Fruit fly (Drosophila melanogaster) whole organism, embryonic: ENCODE data around the gene CG14915.

Experiments used
- CG14441 ChIP-seq: fragments of 200-800 bp; sonication (Bioruptor generic); IDR thresholded peaks from 2 replicates; pipeline ENCODE4 v1.3.6; 2022; ENCODE audit warnings: missing biosample characterization, missing genetic modification characterization
- Camta ChIP-seq: fragments of 200-800 bp; sonication (Bioruptor generic); optimal IDR thresholded peaks from 2 replicates; lab custom pipeline; 2016; ENCODE audit warnings: missing biosample characterization, missing genetic modification characterization
- Usf ChIP-seq: fragments of 200-800 bp; sonication (Bioruptor generic); optimal IDR thresholded peaks from 2 replicates; lab custom pipeline; 2017; ENCODE audit warnings: missing genotype, missing biosample characterization, missing genetic modification characterization

DNA sequence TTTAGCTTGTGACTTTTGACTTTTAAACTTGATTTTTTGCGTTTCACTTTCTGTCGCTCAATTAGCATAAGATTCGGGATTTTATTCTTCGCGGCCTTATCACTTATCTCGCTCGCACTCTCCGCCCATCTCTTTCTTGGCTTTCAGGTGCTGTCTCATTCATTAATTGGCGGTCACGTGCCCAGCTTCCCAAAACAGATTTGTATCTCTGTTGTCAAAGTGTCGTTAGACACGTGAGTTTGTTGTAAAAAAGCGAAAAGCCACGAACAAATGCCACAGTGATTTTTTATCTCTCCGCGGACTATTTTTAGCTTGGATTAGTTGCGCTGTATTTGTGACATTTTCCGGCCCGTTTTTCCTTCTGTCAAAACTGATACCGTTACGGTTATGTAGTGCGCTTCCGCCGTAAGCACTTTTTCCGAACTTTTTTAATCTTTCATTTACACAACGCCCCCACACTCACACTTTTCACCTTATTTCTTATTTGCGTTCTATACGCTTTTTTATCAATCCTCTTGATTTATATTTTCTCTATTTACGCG lies 14.0 kb upstream of the CG14915 start:
- TF ChIP-seq Camta (GFP tag; lab: Kevin White, UChicago) (no peak), CG14441 (no peak), Usf (GFP tag; lab: Kevin White, UChicago) (no peak)
